Fruit fly (Drosophila melanogaster) whole organism, embryonic: ENCODE measurements around the gene tHMG1.

Experiments used
- ATbp ChIP-seq: fragments of 200-800 bp; sonication (Bioruptor generic); optimal IDR thresholded peaks from 2 replicates; lab custom pipeline; 2017; ENCODE audit warnings: missing biosample characterization, mild to moderate bottlenecking, missing genetic modification characterization, missing genetic modification reagents
- Atf-2 ChIP-seq: fragments of 200-800 bp; sonication (Bioruptor generic); optimal IDR thresholded peaks from 2 replicates; lab custom pipeline; 2016; ENCODE audit warnings: missing biosample characterization, missing genetic modification characterization
- CG10565 ChIP-seq: fragments of 200-800 bp; sonication (Bioruptor generic); optimal IDR thresholded peaks from 3 replicates; lab custom pipeline; 2016; ENCODE audit warnings: missing biosample characterization, mild to moderate bottlenecking, missing genetic modification characterization
- CG12236 ChIP-seq: fragments of 200-800 bp; sonication (Bioruptor generic); optimal IDR thresholded peaks from 2 replicates; lab custom pipeline; 2016; ENCODE audit warnings: missing biosample characterization, missing genetic modification characterization
- CG17361 ChIP-seq: fragments of 200-800 bp; sonication (Bioruptor generic); IDR thresholded peaks from 3 replicates; pipeline ENCODE4 v1.3.6; 2022; ENCODE audit warnings: missing biosample characterization, missing genetic modification characterization
- CG18262 ChIP-seq: fragments of 200-800 bp; optimal IDR thresholded peaks from 3 replicates; lab custom pipeline; 2019; ENCODE audit warnings: missing biosample characterization, mild to moderate bottlenecking, missing genetic modification characterization, moderate library complexity
- CG2120 ChIP-seq: fragments of 200-800 bp; sonication (Bioruptor generic); optimal IDR thresholded peaks from 3 replicates; lab custom pipeline; 2016; ENCODE audit warnings: missing biosample characterization, missing genetic modification characterization
- CG2129 ChIP-seq: fragments of 200-800 bp; sonication (Bioruptor generic); IDR thresholded peaks from 2 replicates; pipeline ENCODE4 v1.3.6; 2022; ENCODE audit warnings: missing biosample characterization, missing genetic modification characterization; ENCODE audit not compliant: partially characterized antibody
- CG3995 ChIP-seq: fragments of 200-800 bp; sonication (Bioruptor generic); optimal IDR thresholded peaks from 3 replicates; lab custom pipeline; 2016; ENCODE audit warnings: missing biosample characterization, missing genetic modification characterization
- CG4328 ChIP-seq: fragments of 200-800 bp; sonication (Bioruptor generic); optimal IDR thresholded peaks from 3 replicates; lab custom pipeline; 2017; ENCODE audit warnings: missing biosample characterization, missing genetic modification reagents, missing genetic modification characterization
- CG5245 ChIP-seq: fragments of 200-800 bp; sonication (Bioruptor generic); optimal IDR thresholded peaks from 3 replicates; lab custom pipeline; 2016; ENCODE audit warnings: missing biosample characterization, missing genetic modification characterization
- CG6683 ChIP-seq: fragments of 200-800 bp; sonication (Bioruptor generic); optimal IDR thresholded peaks from 2 replicates; lab custom pipeline; 2017; ENCODE audit warnings: missing biosample characterization, mild to moderate bottlenecking, missing genetic modification characterization, missing genetic modification reagents
- CG7963 ChIP-seq: fragments of 200-800 bp; sonication (Bioruptor generic); IDR thresholded peaks from 3 replicates; pipeline ENCODE4 v1.3.6; 2022; ENCODE audit warnings: missing biosample characterization, missing genetic modification characterization; ENCODE audit not compliant: partially characterized antibody
- CG8281 ChIP-seq: fragments of 200-800 bp; sonication (Bioruptor generic); optimal IDR thresholded peaks from 2 replicates; lab custom pipeline; 2018; ENCODE audit warnings: missing biosample characterization, mild to moderate bottlenecking, missing genetic modification characterization, moderate library complexity
- E2f2 ChIP-seq: fragments of 200-800 bp; sonication (Bioruptor generic); IDR thresholded peaks from 2 replicates; pipeline ENCODE4 v1.3.6; 2022; ENCODE audit warnings: missing biosample characterization, missing genetic modification characterization
- GATAe ChIP-seq: fragments of 200-800 bp; sonication (Bioruptor generic); conservative IDR thresholded peaks from 2 replicates; pipeline ENCODE4 v1.3.6; 2022; ENCODE audit warnings: missing biosample characterization, missing genetic modification characterization
- Gsc ChIP-seq: fragments of 200-800 bp; sonication (Bioruptor generic); IDR thresholded peaks from 2 replicates; pipeline ENCODE4 v1.3.6; 2022; ENCODE audit warnings: missing biosample characterization, missing genetic modification characterization
- MBD-R2 ChIP-seq: fragments of 200-800 bp; sonication (Bioruptor generic); IDR thresholded peaks from 2 replicates; pipeline ENCODE4 v1.3.6; 2022; ENCODE audit warnings: missing biosample characterization, missing genetic modification characterization
- NC2β ChIP-seq: fragments of 200-800 bp; sonication (Bioruptor generic); optimal IDR thresholded peaks from 2 replicates; lab custom pipeline; 2016; ENCODE audit warnings: missing biosample characterization, missing genetic modification characterization
- Oli ChIP-seq: fragments of 200-800 bp; sonication (Bioruptor generic); optimal IDR thresholded peaks from 2 replicates; lab custom pipeline; 2018; ENCODE audit warnings: missing biosample characterization, mild to moderate bottlenecking, missing genetic modification characterization, moderate library complexity
- PHDP ChIP-seq: fragments of 200-800 bp; sonication (Bioruptor generic); optimal IDR thresholded peaks from 3 replicates; lab custom pipeline; 2018; ENCODE audit warnings: missing biosample characterization, mild to moderate bottlenecking, missing genetic modification characterization, moderate library complexity
- Ptx1 ChIP-seq: fragments of 200-800 bp; sonication (Bioruptor generic); IDR thresholded peaks from 2 replicates; pipeline ENCODE4 v1.3.6; 2022; ENCODE audit warnings: missing biosample characterization, missing genetic modification characterization
- Six4 ChIP-seq: fragments of 200-800 bp; sonication (Bioruptor generic); optimal IDR thresholded peaks from 2 replicates; lab custom pipeline; 2016; ENCODE audit warnings: missing biosample characterization, missing genetic modification characterization
- Sox102F ChIP-seq: fragments of 200-800 bp; sonication (Bioruptor generic); optimal IDR thresholded peaks from 2 replicates; lab custom pipeline; 2018; ENCODE audit warnings: missing biosample characterization, mild to moderate bottlenecking, missing genetic modification characterization, moderate library complexity
- ac ChIP-seq: fragments of 200-800 bp; sonication (Bioruptor generic); optimal IDR thresholded peaks from 3 replicates; lab custom pipeline; 2017; ENCODE audit warnings: missing biosample characterization, mild to moderate bottlenecking, missing genetic modification characterization
- al ChIP-seq: fragments of 200-800 bp; sonication (Bioruptor generic); IDR thresholded peaks from 2 replicates; pipeline ENCODE4 v1.3.6; 2022; ENCODE audit warnings: missing biosample characterization, missing genetic modification characterization
- amos ChIP-seq: fragments of 200-800 bp; sonication (Bioruptor generic); IDR thresholded peaks from 2 replicates; pipeline ENCODE4 v1.3.6; 2022; ENCODE audit warnings: missing biosample characterization, missing genetic modification characterization; ENCODE audit not compliant: partially characterized antibody
- chm ChIP-seq: fragments of 200-800 bp; sonication (Bioruptor generic); IDR thresholded peaks from 2 replicates; pipeline ENCODE4 v1.3.6; 2022; ENCODE audit warnings: missing biosample characterization, missing genetic modification characterization
- cwo ChIP-seq: fragments of 200-800 bp; sonication (Bioruptor generic); optimal IDR thresholded peaks from 3 replicates; lab custom pipeline; 2017; ENCODE audit warnings: missing biosample characterization, missing genetic modification characterization, mild to moderate bottlenecking, moderate library complexity, missing genetic modification reagents
- danr ChIP-seq: fragments of 200-800 bp; sonication (Bioruptor generic); IDR thresholded peaks from 2 replicates; pipeline ENCODE4 v1.3.6; 2022; ENCODE audit warnings: missing biosample characterization, missing genetic modification characterization
- dpn ChIP-seq, 2 experiments: fragments of 200-800 bp; sonication (Bioruptor generic); optimal IDR thresholded peaks; 3 replicates each; lab custom pipeline; 2016; ENCODE audit warnings: missing biosample characterization in 2 of 2, missing genetic modification characterization in 2 of 2
- fd96Cb ChIP-seq: fragments of 200-800 bp; sonication (Bioruptor generic); optimal IDR thresholded peaks from 2 replicates; lab custom pipeline; 2018; ENCODE audit warnings: missing biosample characterization, mild to moderate bottlenecking, missing genetic modification characterization, moderate library complexity
- her ChIP-seq: fragments of 200-800 bp; sonication (Bioruptor generic); optimal IDR thresholded peaks from 2 replicates; lab custom pipeline; 2016; ENCODE audit warnings: missing biosample characterization, missing genetic modification characterization
- hth ChIP-seq: fragments of >200 bp; optimal IDR thresholded peaks from 2 replicates; lab custom pipeline; 2017; ENCODE audit warnings: inconsistent platforms
- ind ChIP-seq: fragments of 200-800 bp; sonication (Bioruptor generic); optimal IDR thresholded peaks from 3 replicates; lab custom pipeline; 2016; ENCODE audit warnings: missing biosample characterization, missing genetic modification characterization
- klu ChIP-seq: fragments of 200-800 bp; sonication (Bioruptor generic); IDR thresholded peaks from 2 replicates; pipeline ENCODE4 v1.3.6; 2022; ENCODE audit warnings: missing biosample characterization, missing genetic modification characterization
- knrl ChIP-seq: fragments of 200-800 bp; sonication (Bioruptor generic); IDR thresholded peaks from 3 replicates; pipeline ENCODE4 v1.3.6; 2022; ENCODE audit warnings: missing biosample characterization, missing genetic modification characterization; ENCODE audit not compliant: partially characterized antibody
- nau ChIP-seq: fragments of 200-800 bp; sonication (Bioruptor generic); optimal IDR thresholded peaks from 3 replicates; lab custom pipeline; 2017; ENCODE audit warnings: missing biosample characterization, mild to moderate bottlenecking, missing genetic modification characterization, missing genetic modification reagents
- pan ChIP-seq, 4 experiments: fragments of >200 bp in 3 of 4; fragments of 200-800 bp in 1 of 4; sonication (Bioruptor generic) in 1 of 4; optimal IDR thresholded peaks in 3 of 4; IDR thresholded peaks in 1 of 4; 2 replicates each; pipeline versions ENCODE4 v1.3.6 to Lab custom; 2017 to 2022; ENCODE audit warnings: missing biosample characterization in 2 of 4, missing genetic modification characterization in 2 of 4, mixed read lengths in 1 of 4
- pnt ChIP-seq: fragments of 200-800 bp; sonication (Bioruptor generic); optimal IDR thresholded peaks from 3 replicates; lab custom pipeline; 2016; ENCODE audit warnings: missing biosample characterization, missing genetic modification characterization
- psq ChIP-seq: fragments of 200-800 bp; sonication (Bioruptor generic); optimal IDR thresholded peaks from 2 replicates; lab custom pipeline; 2017; ENCODE audit warnings: missing biosample characterization, missing genetic modification characterization
- rib ChIP-seq: fragments of 200-800 bp; sonication (Bioruptor generic); IDR thresholded peaks from 2 replicates; pipeline ENCODE4 v1.3.6; 2022; ENCODE audit warnings: missing biosample characterization, missing genetic modification characterization
- salm ChIP-seq: fragments of 200-800 bp; sonication (Bioruptor generic); optimal IDR thresholded peaks from 2 replicates; lab custom pipeline; 2018; ENCODE audit warnings: missing biosample characterization, mild to moderate bottlenecking, missing genetic modification characterization
- sima ChIP-seq: fragments of 200-800 bp; sonication (Bioruptor generic); optimal IDR thresholded peaks from 2 replicates; lab custom pipeline; 2016; ENCODE audit warnings: missing biosample characterization, missing genetic modification characterization
- slp2 ChIP-seq: fragments of 200-800 bp; sonication (Bioruptor generic); optimal IDR thresholded peaks from 2 replicates; lab custom pipeline; 2016; ENCODE audit warnings: missing biosample characterization, missing genetic modification characterization
- sug ChIP-seq: fragments of 200-800 bp; optimal IDR thresholded peaks from 2 replicates; lab custom pipeline; 2019; ENCODE audit warnings: missing biosample characterization, mild to moderate bottlenecking, missing genetic modification characterization, moderate library complexity
- tgo ChIP-seq: fragments of 200-800 bp; sonication (Bioruptor generic); IDR thresholded peaks from 3 replicates; pipeline ENCODE4 v1.3.6; 2022; ENCODE audit warnings: missing biosample characterization, missing genetic modification characterization
- tio ChIP-seq: fragments of 200-800 bp; sonication (Bioruptor generic); optimal IDR thresholded peaks from 2 replicates; lab custom pipeline; 2017; ENCODE audit warnings: missing biosample characterization, missing genetic modification characterization, inconsistent platforms
- wdn ChIP-seq: fragments of 200-800 bp; sonication (Bioruptor generic); IDR thresholded peaks from 2 replicates; pipeline ENCODE4 v1.3.6; 2022; ENCODE audit warnings: missing biosample characterization, missing genetic modification characterization

The tHMG1 gene

DNA sequence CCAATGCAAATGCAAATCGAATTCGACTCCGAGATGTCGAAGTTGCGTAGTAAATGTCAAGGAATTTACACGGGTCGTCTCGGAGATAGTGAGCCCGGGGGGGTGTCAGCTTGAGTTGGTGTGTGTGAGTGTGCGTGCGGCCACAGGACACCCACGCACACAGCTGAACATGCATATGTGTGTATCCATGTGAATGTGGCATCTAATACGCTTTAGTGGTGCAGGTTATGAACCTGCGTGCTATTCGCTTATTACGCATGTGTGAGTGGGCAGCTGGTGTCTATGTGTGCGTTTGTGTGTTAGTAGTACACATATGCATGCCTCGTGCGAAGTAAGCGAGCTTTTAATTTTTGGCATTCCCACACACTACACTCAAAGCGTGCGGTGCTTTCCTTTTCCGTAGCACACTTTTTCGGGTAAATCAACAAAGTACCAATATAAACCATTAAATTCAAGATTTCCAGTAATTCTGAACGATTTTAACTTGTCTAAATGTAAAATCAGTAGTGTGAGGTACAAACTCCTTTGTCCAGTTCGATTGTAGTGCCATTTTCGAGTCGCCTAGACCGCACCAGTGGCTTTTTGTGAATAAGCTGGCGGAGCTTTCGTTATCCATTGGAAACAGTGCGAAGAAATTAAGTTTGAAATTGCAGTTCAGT, 22.7 kb upstream of the tHMG1 start (continued):
- TF ChIP-seq GATAe (GFP tag; lab: Robert Waterston, UW) (peak; percentile 63; the same call in 1 of the 2 replicates), Gsc (GFP tag; lab: Robert Waterston, UW) (peak; percentile 46), chm (peak; percentile 71; the same call in 1 of the 2 replicates), CG2129 (GFP tag; lab: Robert Waterston, UW) (no peak), amos (GFP tag; lab: Robert Waterston, UW) (no peak), cwo (GFP tag; lab: Kevin White, UChicago) (peak; percentile 90), CG3995 (GFP tag; lab: Kevin White, UChicago) (peak; percentile 23), Sox102F (GFP tag; lab: Kevin White, UChicago) (peak; percentile 88), CG5245 (peak; percentile 71), klu (GFP tag; lab: Robert Waterston, UW) (peak; percentile 66), dpn (GFP tag; optimal IDR thresholded peaks at IDR 0.05; lab: Kevin White, UChicago) (peak; percentile 87 to 89), CG7963 (GFP tag; lab: Robert Waterston, UW) (no peak), CG4328 (peak; percentile 65), CG18262 (tag; lab: Kevin White, UChicago) (no peak), psq (GFP tag; lab: Kevin White, UChicago) (no peak), Six4 (peak; percentile 69), pnt (GFP tag; lab: Kevin White, UChicago) (peak; percentile 85), PHDP (tag; lab: Kevin White, UChicago) (peak; percentile 89), slp2 (GFP tag; lab: Kevin White, UChicago) (peak; percentile 85), Atf-2 (GFP tag; lab: Kevin White, UChicago) (peak; percentile 78), ind (GFP tag; lab: Kevin White, UChicago) (peak; percentile 90), E2f2 (GFP tag; lab: Robert Waterston, UW) (peak; percentile 57), ac (no peak), sima (peak; percentile 63), knrl (GFP tag; lab: Robert Waterston, UW) (no peak), wdn (GFP tag; lab: Robert Waterston, UW) (peak; percentile 61; the same call in 1 of the 2 replicates), CG6683 (peak; percentile 81), Ptx1 (GFP tag; lab: Robert Waterston, UW) (peak; percentile 89), fd96Cb (tag; lab: Kevin White, UChicago) (peak; percentile 84), danr (GFP tag; lab: Robert Waterston, UW) (peak; percentile 61; the same call in 1 of the 2 replicates), NC2β (GFP tag; lab: Kevin White, UChicago) (peak; percentile 68), Oli (tag; lab: Kevin White, UChicago) (peak; percentile 89), CG12236 (peak; percentile 49), CG17361 (GFP tag; lab: Robert Waterston, UW) (no peak; the same call in 2 of the 3 replicates), tio (GFP tag; lab: Kevin White, UChicago) (no peak), rib (peak; percentile 75), pan (optimal IDR thresholded peaks at IDR 0.05; lab: Kevin White, UChicago) (no peak), pan (GFP tag; optimal IDR thresholded peaks at IDR 0.05 in 1 of 2, IDR thresholded peaks at IDR 0.05 in 1 of 2) (peak in 1 of 2 experiments; percentile 83), ATbp (GFP tag; lab: Kevin White, UChicago) (peak; percentile 86), salm (peak; percentile 62), MBD-R2 (GFP tag; lab: Robert Waterston, UW) (peak; percentile 48; the same call in 1 of the 2 replicates), CG10565 (peak; percentile 51), tgo (GFP tag; lab: Robert Waterston, UW) (peak; percentile 87), CG2120 (GFP tag; lab: Kevin White, UChicago) (peak; percentile 95), CG8281 (tag; lab: Kevin White, UChicago) (peak; percentile 72), sug (peak; percentile 86), hth (no peak), nau (GFP tag; lab: Kevin White, UChicago) (no peak), al (GFP tag; lab: Robert Waterston, UW) (peak; percentile 76), her (GFP tag; lab: Kevin White, UChicago) (peak; percentile 90)
